Worm (Caenorhabditis elegans): ENCODE results near the gene F44E7.5.

Gene F44E7.5

ce11 chrV:5753432-5753831, 27.3 kb downstream of the F44E7.5 start, which contains the start of gene pgph-1:
TSS of gene pgph-1 (minus strand) at chrV:5753532.
- TF ChIP-seq tbx-11 (GFP tag; IDR thresholded peaks at IDR 0.05) = no peak
- TF ChIP-seq flt-1 (GFP tag; IDR thresholded peaks at IDR 0.05) = no peak
- no peak for TF ChIP-seq sea-1 (GFP tag; conservative IDR thresholded peaks at IDR 0.05)
- TF ChIP-seq scrt-1 (GFP tag; IDR thresholded peaks at IDR 0.05) = no peak

- TF ChIP-seq pes-1 (GFP tag; IDR thresholded peaks at IDR 0.05) = no peak
- TF ChIP-seq hmbx-1 (tag; optimal IDR thresholded peaks at IDR 0.05) = no peak
- no peak for TF ChIP-seq tbx-37 (GFP tag; conservative IDR thresholded peaks at IDR 0.05)
- TF ChIP-seq hnd-1 (tag; optimal IDR thresholded peaks at IDR 0.05) = no peak
- TF ChIP-seq hmg-4 (GFP tag; optimal IDR thresholded peaks at IDR 0.05) = no peak
- TF ChIP-seq ceh-13 (GFP tag; optimal IDR thresholded peaks at IDR 0.05) = no peak
- no peak for TF ChIP-seq flt-1 (GFP tag; IDR thresholded peaks at IDR 0.05)
- TF ChIP-seq ama-1 (optimal IDR thresholded peaks at IDR 0.05) = no peak
- no peak for TF ChIP-seq scrt-1 (GFP tag; IDR thresholded peaks at IDR 0.05)
- no peak for TF ChIP-seq ets-7 (tag; optimal IDR thresholded peaks at IDR 0.05)
These were observed 33.2 kb downstream of the F44E7.5 start, which contains the start of gene acds-10 for ce11 chrV:5747519-5747918. TSS of gene acds-10 (plus strand) at chrV:5747819.

ce11 chrV:5746237-5746636, 34.5 kb downstream of the F44E7.5 start:
- TF ChIP-seq tra-4 (tag; optimal IDR thresholded peaks at IDR 0.05) (no peak), scrt-1 (GFP tag; IDR thresholded peaks at IDR 0.05) (no peak), tbx-37 (GFP tag; conservative IDR thresholded peaks at IDR 0.05) (no peak), hmbx-1 (tag; optimal IDR thresholded peaks at IDR 0.05) (no peak), hnd-1 (tag; optimal IDR thresholded peaks at IDR 0.05) (no peak), pes-1 (GFP tag; IDR thresholded peaks at IDR 0.05) (no peak), ets-7 (tag; optimal IDR thresholded peaks at IDR 0.05) (no peak), sea-1 (GFP tag; conservative IDR thresholded peaks at IDR 0.05) (no peak), F13C5.2 (tag; optimal IDR thresholded peaks at IDR 0.05) (no peak), ama-1 (optimal IDR thresholded peaks at IDR 0.05) (no peak)

DNA sequence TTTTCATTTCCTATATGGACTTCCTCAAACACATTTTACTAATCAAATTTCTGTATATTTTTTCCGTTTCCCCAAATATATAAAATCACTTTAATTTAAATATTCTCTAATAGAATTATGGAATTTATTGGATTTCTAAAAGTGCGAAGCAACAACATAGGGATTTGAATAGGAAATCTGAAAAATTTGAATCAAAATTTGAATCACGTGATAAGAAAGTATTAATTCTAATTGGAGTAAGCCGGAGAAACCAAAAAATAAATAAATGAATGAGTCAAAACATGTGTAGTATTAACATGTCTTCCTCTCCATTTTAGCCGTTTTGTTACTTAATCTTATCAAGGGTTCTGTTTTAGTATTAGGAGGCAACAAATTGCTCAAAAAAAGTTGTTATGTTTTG, 39.5 kb downstream of the F44E7.5 start:
- no peak for TF ChIP-seq tbx-37 (GFP tag; conservative IDR thresholded peaks at IDR 0.05)
- TF ChIP-seq scrt-1 (GFP tag; IDR thresholded peaks at IDR 0.05) = no peak
- TF ChIP-seq hnd-1 (tag; optimal IDR thresholded peaks at IDR 0.05) = no peak
- TF ChIP-seq F13C5.2 (tag; optimal IDR thresholded peaks at IDR 0.05) = no peak
- TF ChIP-seq ceh-13 (GFP tag; optimal IDR thresholded peaks at IDR 0.05) = no peak
- no peak for TF ChIP-seq sea-1 (GFP tag; conservative IDR thresholded peaks at IDR 0.05)
- no peak for TF ChIP-seq aly-1 (tag; optimal IDR thresholded peaks at IDR 0.05)
- no peak for TF ChIP-seq tra-4 (tag; optimal IDR thresholded peaks at IDR 0.05)
- no peak for TF ChIP-seq ets-7 (tag; optimal IDR thresholded peaks at IDR 0.05)
- TF ChIP-seq ceh-36 (tag; optimal IDR thresholded peaks at IDR 0.05) = no peak
- TF ChIP-seq flt-1 (GFP tag; IDR thresholded peaks at IDR 0.05) = no peak
- TF ChIP-seq ama-1 (optimal IDR thresholded peaks at IDR 0.05) = no peak
- TF ChIP-seq pes-1 (GFP tag; IDR thresholded peaks at IDR 0.05) = no peak
- TF ChIP-seq hmg-4 (GFP tag; optimal IDR thresholded peaks at IDR 0.05) = no peak
- TF ChIP-seq B0310.2 (tag; optimal IDR thresholded peaks at IDR 0.05) = no peak
- TF ChIP-seq tbx-11 (GFP tag; IDR thresholded peaks at IDR 0.05) = no peak
- TF ChIP-seq hmbx-1 (tag; optimal IDR thresholded peaks at IDR 0.05) = no peak

DNA sequence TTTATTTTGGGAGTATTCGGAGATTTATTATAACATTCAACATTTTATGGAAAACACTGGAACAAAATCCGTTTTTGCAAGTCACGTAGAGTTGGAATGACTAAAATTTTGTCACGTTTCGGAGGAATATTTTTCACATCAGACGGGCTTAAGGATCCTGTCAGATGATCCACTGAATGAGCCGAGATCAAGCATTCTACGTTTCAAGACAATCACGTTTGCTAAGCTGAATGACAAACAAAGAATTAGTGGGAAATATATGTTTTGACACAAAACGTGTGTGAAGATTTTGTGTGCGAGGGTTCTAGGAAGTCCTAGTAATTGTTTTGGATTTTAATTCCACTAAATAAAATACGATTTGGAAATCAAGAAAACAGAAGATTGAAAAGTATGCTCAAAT, 41.3 kb downstream of the F44E7.5 start:
- TF ChIP-seq hmg-4 (GFP tag; optimal IDR thresholded peaks at IDR 0.05) = no peak
- no peak for TF ChIP-seq B0310.2 (tag; optimal IDR thresholded peaks at IDR 0.05)
- no peak for TF ChIP-seq tra-4 (tag; optimal IDR thresholded peaks at IDR 0.05)
- no peak for TF ChIP-seq scrt-1 (GFP tag; IDR thresholded peaks at IDR 0.05)
- no peak for TF ChIP-seq hmbx-1 (tag; optimal IDR thresholded peaks at IDR 0.05)
- TF ChIP-seq tbx-37 (GFP tag; conservative IDR thresholded peaks at IDR 0.05) = no peak
- no peak for TF ChIP-seq flt-1 (GFP tag; IDR thresholded peaks at IDR 0.05)
- no peak for TF ChIP-seq ets-7 (tag; optimal IDR thresholded peaks at IDR 0.05)
- no peak for TF ChIP-seq ceh-13 (GFP tag; optimal IDR thresholded peaks at IDR 0.05)
- TF ChIP-seq aly-1 (tag; optimal IDR thresholded peaks at IDR 0.05) = no peak
- no peak for TF ChIP-seq pes-1 (GFP tag; IDR thresholded peaks at IDR 0.05)
- TF ChIP-seq ama-1 (optimal IDR thresholded peaks at IDR 0.05) = no peak
- TF ChIP-seq sea-1 (GFP tag; conservative IDR thresholded peaks at IDR 0.05) = no peak
- no peak for TF ChIP-seq tbx-11 (GFP tag; IDR thresholded peaks at IDR 0.05)

- no peak for TF ChIP-seq pes-1 (GFP tag; IDR thresholded peaks at IDR 0.05)
- no peak for TF ChIP-seq tbx-37 (GFP tag; conservative IDR thresholded peaks at IDR 0.05)
- no peak for TF ChIP-seq ama-1 (optimal IDR thresholded peaks at IDR 0.05)
- TF ChIP-seq ceh-36 (tag; optimal IDR thresholded peaks at IDR 0.05) = no peak
- no peak for TF ChIP-seq ceh-13 (GFP tag; optimal IDR thresholded peaks at IDR 0.05)
- no peak for TF ChIP-seq tra-4 (tag; optimal IDR thresholded peaks at IDR 0.05)
- TF ChIP-seq F13C5.2 (tag; optimal IDR thresholded peaks at IDR 0.05) = no peak
- TF ChIP-seq sea-1 (GFP tag; conservative IDR thresholded peaks at IDR 0.05) = no peak
- no peak for TF ChIP-seq scrt-1 (GFP tag; IDR thresholded peaks at IDR 0.05)
- no peak for TF ChIP-seq hmbx-1 (tag; optimal IDR thresholded peaks at IDR 0.05)
- TF ChIP-seq tbx-11 (GFP tag; IDR thresholded peaks at IDR 0.05) = no peak
- no peak for TF ChIP-seq B0310.2 (tag; optimal IDR thresholded peaks at IDR 0.05)
- no peak for TF ChIP-seq ets-7 (tag; optimal IDR thresholded peaks at IDR 0.05)
- no peak for TF ChIP-seq hmg-4 (GFP tag; optimal IDR thresholded peaks at IDR 0.05)
- no peak for TF ChIP-seq flt-1 (GFP tag; IDR thresholded peaks at IDR 0.05)
- no peak for TF ChIP-seq hnd-1 (tag; optimal IDR thresholded peaks at IDR 0.05)
- TF ChIP-seq aly-1 (tag; optimal IDR thresholded peaks at IDR 0.05) = no peak
These were observed 44.7 kb downstream of the F44E7.5 start, which contains the start of gene K09H11.6 for ce11 chrV:5736068-5736467. TSS of gene K09H11.6 (minus strand) at chrV:5736168.

DNA sequence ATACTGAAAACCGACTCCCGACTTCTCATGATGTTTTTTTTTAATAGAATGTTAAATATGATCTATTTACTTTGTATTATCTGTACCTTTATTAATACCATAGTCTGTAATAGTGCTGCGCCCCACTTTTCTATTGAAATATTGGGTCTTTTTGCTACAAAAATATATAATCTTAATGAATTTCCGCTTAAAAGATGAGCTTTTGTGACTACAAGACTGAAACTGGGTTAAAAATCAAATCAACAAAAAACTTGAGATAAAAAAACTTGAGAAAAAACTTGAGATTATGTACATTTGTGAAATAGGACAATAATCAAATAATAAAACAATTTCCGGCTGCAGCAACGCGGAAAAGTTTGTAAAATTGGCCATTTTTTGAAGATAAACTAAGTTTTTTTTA, 49.9 kb downstream of the F44E7.5 start, which contains the start of gene K09H11.15:
Gene K09H11.15 (minus strand): TSS at position 101 of the 400 bp plus-strand sequence.
- TF ChIP-seq ama-1 (optimal IDR thresholded peaks at IDR 0.05) (no peak), pes-1 (GFP tag; IDR thresholded peaks at IDR 0.05) (no peak), tbx-11 (GFP tag; IDR thresholded peaks at IDR 0.05) (no peak), aly-1 (tag; optimal IDR thresholded peaks at IDR 0.05) (no peak), scrt-1 (GFP tag; IDR thresholded peaks at IDR 0.05) (no peak), hmbx-1 (tag; optimal IDR thresholded peaks at IDR 0.05) (no peak), B0310.2 (tag; optimal IDR thresholded peaks at IDR 0.05) (no peak)

All from whole organism, early embryonic.